Worm (Caenorhabditis elegans) whole organism, L1 larva: ENCODE measurements around the gene W02F12.8.

Experiments
- ceh-82 ChIP-seq, 3 experiments: fragments of 150-350 bp in 1 of 3; sonication (generic microtip) in 2 of 3; optimal IDR thresholded peaks; 2 replicates each; lab custom pipeline; 2014 to 2017; ENCODE audit warnings: missing biosample characterization in 3 of 3, missing genetic modification characterization in 3 of 3
- egl-13 ChIP-seq: sonication (generic microtip); optimal IDR thresholded peaks from 2 replicates; lab custom pipeline; 2016; ENCODE audit warnings: missing genotype, missing genetic modification reagents, missing genetic modification characterization, missing compliant biosample characterization
- egl-27 ChIP-seq, 2 experiments: fragments of 150-350 bp in 1 of 2; sonication (generic microtip); optimal IDR thresholded peaks; 3 replicates each; lab custom pipeline; 2017 to 2018; ENCODE audit warnings: missing biosample characterization in 2 of 2, missing genetic modification characterization in 2 of 2, missing genetic modification reagents in 2 of 2
- elt-2 ChIP-seq: sonication (generic microtip); optimal IDR thresholded peaks from 2 replicates; lab custom pipeline; 2016; ENCODE audit warnings: missing genetic modification characterization, mild to moderate bottlenecking, inconsistent platforms, missing compliant biosample characterization, missing genetic modification reagents
- ets-5 ChIP-seq: fragments of 200-800 bp; sonication (Bioruptor generic); IDR thresholded peaks from 2 replicates; pipeline ENCODE4 v1.3.6; 2022; ENCODE audit warnings: missing genetic modification characterization, missing compliant biosample characterization
- fkh-4 ChIP-seq: sonication (generic microtip); optimal IDR thresholded peaks from 2 replicates; lab custom pipeline; 2016; ENCODE audit warnings: missing compliant biosample characterization, missing genetic modification characterization, borderline replicate concordance
- fos-1 ChIP-seq: fragments of 150-350 bp; optimal IDR thresholded peaks from 2 replicates; lab custom pipeline; 2014; ENCODE audit warnings: missing biosample characterization, missing genetic modification characterization
- irx-1 ChIP-seq: sonication (generic microtip); optimal IDR thresholded peaks from 2 replicates; lab custom pipeline; 2016; ENCODE audit warnings: missing genetic modification characterization, missing compliant biosample characterization
- nhr-12 ChIP-seq: sonication (generic microtip); optimal IDR thresholded peaks from 2 replicates; lab custom pipeline; 2017; ENCODE audit warnings: missing biosample characterization, missing genetic modification characterization
- nhr-20 ChIP-seq: sonication (generic microtip); optimal IDR thresholded peaks from 2 replicates; lab custom pipeline; 2016; ENCODE audit warnings: mild to moderate bottlenecking, missing genetic modification characterization, missing compliant biosample characterization
- nhr-237 ChIP-seq: fragments of 150-350 bp; optimal IDR thresholded peaks from 2 replicates; lab custom pipeline; 2014; ENCODE audit warnings: missing biosample characterization, missing genetic modification characterization
- snpc-4 ChIP-seq: fragments of 150-350 bp; optimal IDR thresholded peaks from 2 replicates; lab custom pipeline; 2014; ENCODE audit warnings: missing biosample characterization, missing genetic modification characterization
- unc-62 ChIP-seq: fragments of 150-350 bp; optimal IDR thresholded peaks from 2 replicates; lab custom pipeline; 2014; ENCODE audit warnings: missing biosample characterization, missing genetic modification reagents, missing genetic modification characterization
- ztf-11 ChIP-seq, 2 experiments: sonication (generic microtip); optimal IDR thresholded peaks; 2 replicates each; lab custom pipeline; 2016 to 2017; ENCODE audit warnings: missing genetic modification characterization in 2 of 2, missing biosample characterization in 1 of 2, missing compliant biosample characterization in 1 of 2

DNA sequence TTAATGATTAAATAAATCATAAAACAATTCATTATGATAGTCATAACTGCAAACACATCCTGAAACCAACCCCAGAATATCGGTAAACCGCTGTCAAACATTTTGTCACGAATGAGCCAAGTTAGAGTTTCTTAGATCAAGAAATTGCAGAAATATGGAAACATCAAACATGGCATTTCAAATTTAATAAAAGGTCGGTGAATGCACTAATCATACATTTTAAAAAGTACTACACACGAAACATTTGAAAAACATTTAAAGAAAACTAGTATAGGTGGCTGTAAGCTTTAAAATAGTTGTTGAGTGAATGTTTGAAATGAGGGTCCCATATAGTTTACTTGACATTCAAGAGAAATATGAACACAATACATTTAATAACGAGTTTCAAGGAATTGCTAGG, 25.8 kb downstream of the W02F12.8 start, which contains the start of gene str-180:
- TF ChIP-seq unc-62 (GFP tag; lab: Kevin White, UChicago), result no peak
- TF ChIP-seq elt-2 (tag; lab: Kevin White, UChicago), result no peak
- TF ChIP-seq egl-13, result no peak
- TF ChIP-seq nhr-20 (tag; lab: Kevin White, UChicago), result no peak
- no peak for TF ChIP-seq fkh-4
- no peak for TF ChIP-seq nhr-237
- TF ChIP-seq ceh-82 (tag; optimal IDR thresholded peaks at IDR 0.05; lab: Kevin White, UChicago), result no peak
- TF ChIP-seq fos-1, result no peak
- no peak for TF ChIP-seq ets-5 (GFP tag; lab: Robert Waterston, UW)
- no peak for TF ChIP-seq irx-1 (tag; lab: Kevin White, UChicago)
- no peak for TF ChIP-seq snpc-4 (tag; lab: Kevin White, UChicago)
- no peak for TF ChIP-seq nhr-12
- TF ChIP-seq egl-27 (tag; optimal IDR thresholded peaks at IDR 0.05; lab: Kevin White, UChicago), result no peak
- TF ChIP-seq ztf-11 (tag; optimal IDR thresholded peaks at IDR 0.05; lab: Kevin White, UChicago), result no peak
